Fruit fly (Drosophila melanogaster) whole organism, prepupa: Measurements from ENCODE around the gene Prp31.

Experiments used
- Blimp-1 ChIP-seq: fragments of 200-800 bp; sonication (Bioruptor generic); optimal IDR thresholded peaks from 3 replicates; lab custom pipeline; 2017; ENCODE audit warnings: missing biosample characterization, missing genetic modification characterization, mild to moderate bottlenecking, moderate library complexity, missing genetic modification reagents
- CG10631 ChIP-seq: fragments of 200-800 bp; sonication (Bioruptor generic); optimal IDR thresholded peaks from 2 replicates; lab custom pipeline; 2016; ENCODE audit warnings: missing biosample characterization, missing genetic modification characterization
- CG10669 ChIP-seq: fragments of 200-800 bp; sonication (Bioruptor generic); optimal IDR thresholded peaks from 3 replicates; lab custom pipeline; 2018; ENCODE audit warnings: missing biosample characterization, mild to moderate bottlenecking, missing genetic modification characterization, moderate library complexity
- CG11294 ChIP-seq: fragments of 200-800 bp; sonication (Bioruptor generic); IDR thresholded peaks from 2 replicates; pipeline ENCODE4 v1.3.6; 2022; ENCODE audit warnings: missing biosample characterization, missing genetic modification characterization
- CG11762 ChIP-seq: fragments of 200-800 bp; sonication (Bioruptor generic); optimal IDR thresholded peaks from 3 replicates; lab custom pipeline; 2016; ENCODE audit warnings: missing biosample characterization, missing genetic modification characterization; ENCODE audit not compliant: insufficient read depth
- CG11902 ChIP-seq: fragments of 200-800 bp; sonication (Bioruptor generic); optimal IDR thresholded peaks from 3 replicates; lab custom pipeline; 2016; ENCODE audit warnings: missing biosample characterization, missing genetic modification characterization
- CG15336 ChIP-seq: fragments of 200-800 bp; sonication (Bioruptor generic); IDR thresholded peaks from 2 replicates; pipeline ENCODE4 v1.3.6; 2022; ENCODE audit warnings: missing biosample characterization, missing genetic modification characterization
- CG3032 ChIP-seq: fragments of 200-800 bp; optimal IDR thresholded peaks from 2 replicates; lab custom pipeline; 2019; ENCODE audit warnings: missing biosample characterization, mild to moderate bottlenecking, missing genetic modification characterization, moderate library complexity
- CG32006 ChIP-seq: fragments of 200-800 bp; sonication (Bioruptor generic); optimal IDR thresholded peaks from 3 replicates; lab custom pipeline; 2017; ENCODE audit warnings: missing biosample characterization, mild to moderate bottlenecking, missing genetic modification characterization
- CG3919 ChIP-seq: fragments of 200-800 bp; sonication (Bioruptor generic); optimal IDR thresholded peaks from 3 replicates; lab custom pipeline; 2016; ENCODE audit warnings: missing biosample characterization, missing genetic modification characterization
- CG4318 ChIP-seq: fragments of 200-800 bp; sonication (Bioruptor generic); optimal IDR thresholded peaks from 3 replicates; lab custom pipeline; 2017; ENCODE audit warnings: missing biosample characterization, mild to moderate bottlenecking, missing genetic modification characterization
- CG6276 ChIP-seq: fragments of 200-800 bp; sonication (Bioruptor generic); optimal IDR thresholded peaks from 2 replicates; lab custom pipeline; 2017; ENCODE audit warnings: missing biosample characterization, mild to moderate bottlenecking, missing genetic modification characterization
- CG6792 ChIP-seq: fragments of 200-800 bp; sonication (Bioruptor generic); optimal IDR thresholded peaks from 3 replicates; lab custom pipeline; 2016; ENCODE audit warnings: missing biosample characterization, missing genetic modification characterization
- CG6854 ChIP-seq: fragments of 200-800 bp; sonication (Bioruptor generic); optimal IDR thresholded peaks from 2 replicates; lab custom pipeline; 2017; ENCODE audit warnings: missing biosample characterization, mild to moderate bottlenecking, missing genetic modification characterization
- CG7368 ChIP-seq: fragments of 200-800 bp; sonication (Bioruptor generic); optimal IDR thresholded peaks from 3 replicates; lab custom pipeline; 2016; ENCODE audit warnings: missing biosample characterization, missing genetic modification characterization
- CG8319 ChIP-seq: fragments of 200-800 bp; sonication (Bioruptor generic); optimal IDR thresholded peaks from 3 replicates; lab custom pipeline; 2016; ENCODE audit warnings: missing biosample characterization, missing genetic modification characterization
- CG9139 ChIP-seq: fragments of 200-800 bp; sonication (Bioruptor generic); optimal IDR thresholded peaks from 3 replicates; lab custom pipeline; 2017; ENCODE audit warnings: missing biosample characterization, mild to moderate bottlenecking, missing genetic modification characterization
- Eip75B ChIP-seq: fragments of 200-800 bp; sonication (Bioruptor generic); optimal IDR thresholded peaks from 3 replicates; lab custom pipeline; 2016; ENCODE audit warnings: missing biosample characterization, missing genetic modification characterization
- Eip78C ChIP-seq: fragments of 200-800 bp; sonication (Bioruptor generic); peaks from one replicate; lab custom pipeline; 2016; ENCODE audit warnings: missing biosample characterization, missing genetic modification characterization
- Eip93F ChIP-seq: fragments of 200-800 bp; sonication (Bioruptor generic); optimal IDR thresholded peaks from 2 replicates; lab custom pipeline; 2016; ENCODE audit warnings: missing biosample characterization, mild to moderate bottlenecking, missing genetic modification characterization
- Ets21C ChIP-seq: fragments of 200-800 bp; sonication (Bioruptor generic); optimal IDR thresholded peaks from 3 replicates; lab custom pipeline; 2016; ENCODE audit warnings: missing biosample characterization, missing genetic modification characterization
- Ets96B ChIP-seq: fragments of 200-800 bp; optimal IDR thresholded peaks from 2 replicates; lab custom pipeline; 2019; ENCODE audit warnings: missing biosample characterization, mild to moderate bottlenecking, missing genetic modification characterization, moderate library complexity
- Hr38 ChIP-seq: sonication (Bioruptor generic); optimal IDR thresholded peaks from 2 replicates; lab custom pipeline; 2016; ENCODE audit warnings: missing biosample characterization, missing genetic modification characterization
- Hr39 ChIP-seq: fragments of 200-800 bp; sonication (Bioruptor generic); optimal IDR thresholded peaks from 2 replicates; lab custom pipeline; 2016; ENCODE audit warnings: missing biosample characterization, missing genetic modification characterization
- Hr4 ChIP-seq: fragments of 200-800 bp; sonication (Bioruptor generic); optimal IDR thresholded peaks from 3 replicates; lab custom pipeline; 2016; ENCODE audit warnings: missing biosample characterization, missing genetic modification characterization
- Met ChIP-seq: fragments of 200-800 bp; sonication (Bioruptor generic); optimal IDR thresholded peaks from 3 replicates; lab custom pipeline; 2016; ENCODE audit warnings: missing biosample characterization, missing genetic modification characterization
- OdsH ChIP-seq: fragments of 200-800 bp; sonication (Bioruptor generic); optimal IDR thresholded peaks from 3 replicates; lab custom pipeline; 2016; ENCODE audit warnings: missing biosample characterization, missing genetic modification characterization
- Smox ChIP-seq: fragments of 200-800 bp; sonication (Bioruptor generic); optimal IDR thresholded peaks from 3 replicates; lab custom pipeline; 2016; ENCODE audit warnings: missing biosample characterization, missing genetic modification characterization
- Sox14 ChIP-seq: fragments of 200-800 bp; sonication (Bioruptor generic); optimal IDR thresholded peaks from 3 replicates; lab custom pipeline; 2016; ENCODE audit warnings: missing biosample characterization, missing genetic modification characterization
- Sox15 ChIP-seq: fragments of 200-800 bp; sonication (Bioruptor generic); optimal IDR thresholded peaks from 3 replicates; lab custom pipeline; 2016; ENCODE audit warnings: missing biosample characterization, missing genetic modification characterization
- achi ChIP-seq: fragments of 200-800 bp; sonication (Bioruptor generic); optimal IDR thresholded peaks from 3 replicates; lab custom pipeline; 2016; ENCODE audit warnings: missing biosample characterization, missing genetic modification characterization
- acj6 ChIP-seq: fragments of 200-800 bp; sonication (Bioruptor generic); optimal IDR thresholded peaks from 3 replicates; lab custom pipeline; 2016; ENCODE audit warnings: missing biosample characterization, missing genetic modification characterization
- esn ChIP-seq: fragments of 200-800 bp; sonication (Bioruptor generic); optimal IDR thresholded peaks from 2 replicates; lab custom pipeline; 2016; ENCODE audit warnings: missing biosample characterization, mild to moderate bottlenecking, missing genetic modification characterization, moderate library complexity
- fd85E ChIP-seq: fragments of 200-800 bp; sonication (Bioruptor generic); optimal IDR thresholded peaks from 3 replicates; lab custom pipeline; 2016; ENCODE audit warnings: missing biosample characterization, missing genetic modification characterization
- net ChIP-seq: fragments of 200-800 bp; sonication (Bioruptor generic); optimal IDR thresholded peaks from 3 replicates; lab custom pipeline; 2016; ENCODE audit warnings: missing biosample characterization, missing genetic modification characterization
- pdm3 ChIP-seq: fragments of 200-800 bp; sonication (Bioruptor generic); optimal IDR thresholded peaks from 3 replicates; lab custom pipeline; 2016; ENCODE audit warnings: missing biosample characterization, missing genetic modification characterization
- salr ChIP-seq, 2 experiments: fragments of 200-800 bp; sonication (Bioruptor generic); optimal IDR thresholded peaks; 3 replicates each; lab custom pipeline; 2016 to 2018; ENCODE audit warnings: missing biosample characterization in 2 of 2, missing genetic modification characterization in 2 of 2, mild to moderate bottlenecking in 1 of 2
- spab ChIP-seq: fragments of 200-800 bp; sonication (Bioruptor generic); optimal IDR thresholded peaks from 2 replicates; lab custom pipeline; 2017; ENCODE audit warnings: missing biosample characterization, mild to moderate bottlenecking, missing genetic modification characterization, missing genetic modification reagents
- ss ChIP-seq, 2 experiments: fragments of 200-800 bp; sonication (Bioruptor generic); optimal IDR thresholded peaks; 2 replicates in 1 of 2; 3 replicates in 1 of 2; lab custom pipeline; 2017 to 2018; ENCODE audit warnings: mild to moderate bottlenecking in 2 of 2, missing biosample characterization in 2 of 2, missing genetic modification characterization in 2 of 2, moderate library complexity in 1 of 2
- svp ChIP-seq: fragments of 200-800 bp; sonication (Bioruptor generic); peaks from one replicate; lab custom pipeline; 2016; ENCODE audit warnings: missing biosample characterization, missing genetic modification characterization
- vri ChIP-seq: fragments of 200-800 bp; sonication (Bioruptor generic); optimal IDR thresholded peaks from 3 replicates; lab custom pipeline; 2016; ENCODE audit warnings: missing biosample characterization, mild to moderate bottlenecking, missing genetic modification characterization

Prp31 gene

DNA sequence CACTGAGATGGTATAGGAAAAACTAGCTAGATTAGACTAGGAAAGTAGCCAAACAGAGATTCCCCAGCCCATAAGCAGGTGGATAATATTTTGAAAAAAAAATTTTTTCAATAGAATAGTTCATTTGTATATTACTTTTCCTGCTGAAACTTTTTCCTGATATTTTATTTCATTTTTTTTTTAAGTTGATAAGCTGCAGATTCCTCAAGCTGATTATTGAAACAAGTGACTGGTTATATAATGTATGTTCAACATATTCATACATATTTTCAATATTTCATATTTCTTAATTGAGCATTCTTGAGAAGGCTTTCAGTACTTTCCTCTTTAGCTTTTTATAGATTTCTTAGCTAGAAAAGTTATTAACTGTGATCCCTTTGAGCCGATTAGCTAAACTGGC is 44.2 kb downstream of the Prp31 start:
- TF ChIP-seq CG7368 (GFP tag; lab: Kevin White, UChicago) (no peak), CG4318 (GFP tag; lab: Kevin White, UChicago) (no peak), svp (peak; percentile 11), CG32006 (GFP tag; lab: Kevin White, UChicago) (no peak), Blimp-1 (GFP tag; lab: Kevin White, UChicago) (no peak), CG11762 (GFP tag; lab: Kevin White, UChicago) (no peak), Eip78C (peak; percentile 54)

DNA sequence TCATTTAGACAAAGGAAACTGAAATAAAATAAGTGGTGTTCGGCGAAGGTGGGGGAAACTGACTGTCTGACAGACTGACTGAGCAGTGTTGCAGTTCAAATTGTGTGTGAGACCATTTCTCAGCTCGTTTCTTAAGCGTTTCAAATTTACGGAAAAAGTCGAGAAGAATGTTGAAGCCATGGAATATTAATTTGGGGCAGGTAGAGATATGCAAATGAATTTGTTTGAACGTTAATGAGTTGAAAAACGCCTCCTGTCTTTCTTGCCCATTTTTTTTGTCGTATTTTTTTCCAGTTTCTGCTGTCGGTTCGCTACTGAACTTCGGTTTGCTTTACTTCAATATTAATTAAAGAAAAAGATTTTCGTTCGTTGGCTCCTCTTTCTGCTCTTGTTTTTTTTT is 44.7 kb downstream of the Prp31 start:
- TF ChIP-seq pdm3 (GFP tag; lab: Kevin White, UChicago) (no peak), CG10669 (no peak), CG11902 (GFP tag; lab: Kevin White, UChicago) (no peak), CG3032 (tag; lab: Kevin White, UChicago) (no peak), Hr39 (GFP tag; lab: Kevin White, UChicago) (no peak), CG4318 (GFP tag; lab: Kevin White, UChicago) (no peak), Hr38 (GFP tag; lab: Kevin White, UChicago) (no peak)

DNA sequence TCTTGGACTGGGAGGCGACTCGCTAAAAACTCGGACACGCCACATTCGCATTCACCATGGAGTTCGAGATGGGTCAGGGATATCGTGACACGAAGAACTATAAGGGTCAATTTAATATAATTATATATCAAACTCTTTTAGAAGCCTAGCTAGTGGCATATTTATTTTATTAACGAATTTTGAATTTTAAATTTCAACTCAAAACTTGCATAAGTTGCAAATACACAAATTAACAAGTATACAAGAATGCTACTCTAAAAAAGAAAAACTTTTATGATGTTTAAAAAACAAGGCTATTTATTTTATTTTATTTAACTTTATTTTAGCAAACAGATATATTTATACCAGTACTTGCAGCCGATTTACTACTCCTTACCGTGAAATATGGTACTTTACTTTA is 47.2 kb downstream of the Prp31 start:
- peak; percentile 33 for TF ChIP-seq CG32006 (GFP tag; lab: Kevin White, UChicago)
- TF ChIP-seq vri: no peak
- no peak for TF ChIP-seq CG6276 (GFP tag; lab: Kevin White, UChicago)
- TF ChIP-seq CG3919 (GFP tag; lab: Kevin White, UChicago): no peak
- TF ChIP-seq Smox: no peak
- no peak for TF ChIP-seq CG6854 (GFP tag; lab: Kevin White, UChicago)
- no peak for TF ChIP-seq CG9139
- TF ChIP-seq CG10669: no peak
- no peak for TF ChIP-seq Hr39 (GFP tag; lab: Kevin White, UChicago)
- peak; percentile 58 for TF ChIP-seq esn (GFP tag; lab: Kevin White, UChicago)
- no peak for TF ChIP-seq Eip75B (GFP tag; lab: Kevin White, UChicago)
- TF ChIP-seq salr (GFP tag; optimal IDR thresholded peaks at IDR 0.05; lab: Kevin White, UChicago): peak in 1 of 2 experiments; percentile 22
- TF ChIP-seq OdsH (GFP tag; lab: Kevin White, UChicago): no peak
- no peak for TF ChIP-seq Ets21C (GFP tag; lab: Kevin White, UChicago)
- no peak for TF ChIP-seq net
- TF ChIP-seq Eip78C: peak; percentile 78
- TF ChIP-seq acj6 (GFP tag; lab: Kevin White, UChicago): peak; percentile 6
- no peak for TF ChIP-seq CG15336 (GFP tag; lab: Robert Waterston, UW)
- TF ChIP-seq Hr4 (GFP tag; lab: Kevin White, UChicago): no peak
- TF ChIP-seq CG10631 (GFP tag; lab: Kevin White, UChicago): peak; percentile 23

- no peak for TF ChIP-seq acj6 (GFP tag; lab: Kevin White, UChicago)
- TF ChIP-seq Ets96B (tag; lab: Kevin White, UChicago): no peak
- TF ChIP-seq CG6792 (GFP tag; lab: Kevin White, UChicago): no peak
- peak; percentile 15 for TF ChIP-seq svp
- TF ChIP-seq Blimp-1 (GFP tag; lab: Kevin White, UChicago): no peak
- no peak for TF ChIP-seq CG11294
- no peak for TF ChIP-seq Hr39 (GFP tag; lab: Kevin White, UChicago)
- TF ChIP-seq, all 60 proteins: peak for 1
Observed at dm6 chr3L:15207544-15207943, 48.6 kb downstream of the Prp31 start, which contains the start of gene Prx1. Gene Prx1 (plus strand): TSS chr3L:15207844.

DNA sequence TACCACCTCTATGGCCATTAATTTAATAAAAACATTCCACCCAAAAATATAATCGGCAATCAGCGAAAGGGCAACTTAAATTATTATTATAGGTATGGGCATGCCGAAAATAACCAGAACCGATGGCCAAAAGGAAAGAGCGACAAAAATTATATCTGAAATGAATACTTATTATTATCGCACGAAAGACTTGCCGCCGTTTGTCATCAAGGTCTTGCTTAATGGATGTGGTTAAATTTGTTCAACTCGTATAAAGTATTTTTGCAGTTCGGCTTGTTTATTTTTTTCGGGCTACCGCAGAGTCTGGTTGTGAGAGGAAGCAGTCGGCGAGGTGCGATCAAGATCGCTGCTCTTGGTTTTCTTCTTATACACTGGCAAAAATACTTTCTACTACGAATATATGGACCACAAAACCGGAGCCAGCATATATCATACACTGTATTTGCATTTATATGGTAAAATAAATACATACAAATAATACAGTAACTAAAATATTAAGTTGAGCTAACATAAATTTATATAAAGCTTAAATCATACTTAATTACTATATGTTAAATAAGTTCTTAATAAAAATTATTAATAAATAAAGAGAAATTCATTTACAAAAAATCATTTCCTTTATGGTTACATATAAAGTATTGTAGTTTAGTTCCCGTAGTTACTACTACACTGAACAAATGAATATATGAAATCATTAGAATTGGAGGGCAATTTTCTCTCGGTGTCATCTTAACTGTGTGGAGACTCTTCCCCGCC is 50.0 kb downstream of the Prp31 start:
- peak; percentile 52 for TF ChIP-seq CG10631 (GFP tag; lab: Kevin White, UChicago)
- TF ChIP-seq acj6 (GFP tag; lab: Kevin White, UChicago): peak; percentile 28
- TF ChIP-seq Sox14 (GFP tag; lab: Kevin White, UChicago): no peak
- peak; percentile 52 for TF ChIP-seq achi (GFP tag; lab: Kevin White, UChicago)
- TF ChIP-seq ss (GFP tag; optimal IDR thresholded peaks at IDR 0.05; lab: Kevin White, UChicago): peak; percentile 13 to 69
- peak; percentile 13 for TF ChIP-seq fd85E
- TF ChIP-seq Met: peak; percentile 43
- peak; percentile 35 for TF ChIP-seq net
- no peak for TF ChIP-seq salr (GFP tag; optimal IDR thresholded peaks at IDR 0.05; lab: Kevin White, UChicago)
- TF ChIP-seq spab (GFP tag; lab: Kevin White, UChicago): peak; percentile 46
- TF ChIP-seq Eip93F: no peak
- TF ChIP-seq CG11294: no peak
- TF ChIP-seq Sox15 (GFP tag; lab: Kevin White, UChicago): peak; percentile 45
- peak; percentile 47 for TF ChIP-seq CG11762 (GFP tag; lab: Kevin White, UChicago)
- no peak for TF ChIP-seq Eip75B (GFP tag; lab: Kevin White, UChicago)
- TF ChIP-seq Blimp-1 (GFP tag; lab: Kevin White, UChicago): peak; percentile 59
- no peak for TF ChIP-seq CG8319 (GFP tag; lab: Kevin White, UChicago)
- peak; percentile 9 for TF ChIP-seq pdm3 (GFP tag; lab: Kevin White, UChicago)
